Worm (Caenorhabditis elegans): ENCODE results near the gene ilys-6.

ce11 chrIV:4019836-4020235 is 43.6 kb downstream of the ilys-6 start:
- no peak for TF ChIP-seq ama-1 (optimal IDR thresholded peaks at IDR 0.05)
- peak; percentile 49 to 86 for TF ChIP-seq mdl-1 (tag; optimal IDR thresholded peaks at IDR 0.05)
- no peak for TF ChIP-seq ztf-11 (tag; optimal IDR thresholded peaks at IDR 0.05)
- no peak for TF ChIP-seq nhr-12 (tag; optimal IDR thresholded peaks at IDR 0.05)
- peak; percentile 62 for TF ChIP-seq egl-27 (tag; optimal IDR thresholded peaks at IDR 0.05)
- no peak for TF ChIP-seq nhr-10 (tag; optimal IDR thresholded peaks at IDR 0.05)
